Fruit fly (Drosophila melanogaster): ENCODE measurements around the gene CG8461.

CG8461 gene

DNA sequence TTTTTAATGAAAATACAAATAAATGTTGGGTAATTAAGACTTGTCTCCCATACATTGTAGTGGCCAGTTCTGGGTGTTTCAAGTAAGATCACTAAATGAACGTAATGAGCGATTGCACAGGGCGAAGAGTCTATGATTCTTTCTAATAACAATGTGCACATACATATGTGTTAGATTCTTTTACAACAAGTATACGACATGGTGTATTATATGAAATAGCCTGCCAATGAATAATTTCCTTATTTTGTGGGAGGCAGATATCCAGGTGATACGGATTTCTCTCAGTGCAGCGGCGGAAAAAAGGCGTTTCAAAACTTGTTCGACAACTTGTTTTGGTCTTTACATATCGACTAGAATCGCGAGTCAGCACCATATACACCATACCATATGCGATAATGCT is 39.9 kb downstream of the CG8461 start (continued):
- TF ChIP-seq CG18476 (GFP tag; optimal IDR thresholded peaks at IDR 0.05) (peak; percentile 10), CG4617 (GFP tag; optimal IDR thresholded peaks at IDR 0.05; ENCODE audit: borderline replicate concordance) (no peak), fru (optimal IDR thresholded peaks at IDR 0.05) (no peak), CG4854 (GFP tag; optimal IDR thresholded peaks at IDR 0.05) (peak; percentile 1), schlank (tag; optimal IDR thresholded peaks at IDR 0.05) (peak; percentile 40), CG13424 (tag; optimal IDR thresholded peaks at IDR 0.05) (peak; percentile 34), inv (GFP tag; IDR thresholded peaks at IDR 0.05; ENCODE audit: partially characterized antibody) (no peak), CG3163 (GFP tag; optimal IDR thresholded peaks at IDR 0.05) (no peak), Bteb2 (GFP tag; optimal IDR thresholded peaks at IDR 0.05) (peak; percentile 63), sug (tag; optimal IDR thresholded peaks at IDR 0.05) (no peak), CG3065 (GFP tag; optimal IDR thresholded peaks at IDR 0.05) (no peak), shn (GFP tag; optimal IDR thresholded peaks at IDR 0.05) (peak; percentile 46), CG14441 (GFP tag; IDR thresholded peaks at IDR 0.05) (peak; percentile 59), CG2129 (GFP tag; IDR thresholded peaks at IDR 0.05; ENCODE audit: partially characterized antibody) (no peak), E2f1 (GFP tag; IDR thresholded peaks at IDR 0.05) (peak; percentile 26; the same call in 1 of the 2 replicates), crp (GFP tag; optimal IDR thresholded peaks at IDR 0.05) (no peak), chif (GFP tag; optimal IDR thresholded peaks at IDR 0.05) (peak; percentile 8 to 44), Xbp1 (GFP tag; optimal IDR thresholded peaks at IDR 0.05) (peak; percentile 59), CG4424 (GFP tag; optimal IDR thresholded peaks at IDR 0.05) (peak; percentile 46), Poxn (GFP tag; IDR thresholded peaks at IDR 0.05) (0 out of 2 replicates have a peak, but pooled peaks have one; percentile 9), abd-A (tag; optimal IDR thresholded peaks at IDR 0.05) (no peak), CG8924 (tag; optimal IDR thresholded peaks at IDR 0.05) (peak; percentile 1), Atf3 (GFP tag; optimal IDR thresholded peaks at IDR 0.05) (no peak), MESR4 (GFP tag; optimal IDR thresholded peaks at IDR 0.05) (no peak), CG14965 (GFP tag; optimal IDR thresholded peaks at IDR 0.05; ENCODE audit: borderline replicate concordance) (no peak), Max (GFP tag; optimal IDR thresholded peaks at IDR 0.05) (peak; percentile 28), sima (GFP tag; optimal IDR thresholded peaks at IDR 0.05) (no peak), Scr (GFP tag; IDR thresholded peaks at IDR 0.05; ENCODE audit: partially characterized antibody) (no peak), gcm2 (GFP tag; optimal IDR thresholded peaks at IDR 0.05) (no peak), ci (GFP tag; IDR thresholded peaks at IDR 0.05) (peak; percentile 62; the same call in 2 of the 3 replicates), CG8944 (GFP tag; optimal IDR thresholded peaks at IDR 0.05) (no peak), grau (tag; optimal IDR thresholded peaks at IDR 0.05) (peak; percentile 66), h (optimal IDR thresholded peaks at IDR 0.05) (no peak), CG1603 (tag; optimal IDR thresholded peaks at IDR 0.05) (peak; percentile 68), ewg (GFP tag; optimal IDR thresholded peaks at IDR 0.05) (peak; percentile 2), CG14710 (tag; optimal IDR thresholded peaks at IDR 0.05) (peak; percentile 30), cato (GFP tag; optimal IDR thresholded peaks at IDR 0.05; ENCODE audit: borderline replicate concordance) (no peak), CG8281 (tag; optimal IDR thresholded peaks at IDR 0.05) (no peak), Spps (tag; optimal IDR thresholded peaks at IDR 0.05) (no peak), CG7372 (GFP tag; IDR thresholded peaks at IDR 0.05) (peak; percentile 64), trh (GFP tag; optimal IDR thresholded peaks at IDR 0.05) (no peak), CG12071 (GFP tag; optimal IDR thresholded peaks at IDR 0.05) (peak; percentile 45), CG31365 (tag; optimal IDR thresholded peaks at IDR 0.05) (no peak), chm (GFP tag; IDR thresholded peaks at IDR 0.05) (no peak), nerfin-2 (GFP tag; IDR thresholded peaks at IDR 0.05; ENCODE audit: partially characterized antibody) (no peak), Oli (tag; optimal IDR thresholded peaks at IDR 0.05) (peak; percentile 43), peb (GFP tag; IDR thresholded peaks at IDR 0.05) (0 out of 2 replicates have a peak, but pooled peaks have one; percentile 51), HLH3B (GFP tag; IDR thresholded peaks at IDR 0.05) (peak; percentile 42), D (optimal IDR thresholded peaks at IDR 0.05) (no peak), D (GFP tag; optimal IDR thresholded peaks at IDR 0.05) (peak; percentile 20), bab2 (GFP tag; optimal IDR thresholded peaks at IDR 0.05) (peak; percentile 67), ken (GFP tag; IDR thresholded peaks at IDR 0.05) (no peak)
